Fruit fly (Drosophila melanogaster): ENCODE measurements around the gene CG6985.

The CG6985 gene

dm6 chr3R:22751698-22752097, 10.7 kb downstream of the CG6985 start (continued):
- TF ChIP-seq CG6654 (GFP tag; optimal IDR thresholded peaks at IDR 0.05) (no peak), Hr78 (GFP tag; optimal IDR thresholded peaks at IDR 0.05) (peak in 1 of 2 experiments; percentile 80), Hsf (GFP tag; optimal IDR thresholded peaks at IDR 0.05) (no peak), CG8388 (GFP tag; optimal IDR thresholded peaks at IDR 0.05) (no peak), CG17359 (tag; optimal IDR thresholded peaks at IDR 0.05) (no peak), CG6175 (GFP tag; IDR thresholded peaks at IDR 0.05) (no peak), pita (GFP tag; optimal IDR thresholded peaks at IDR 0.05) (no peak), CG30020 (tag; optimal IDR thresholded peaks at IDR 0.05) (no peak), jumu (GFP tag; optimal IDR thresholded peaks at IDR 0.05) (no peak), Bteb2 (GFP tag; optimal IDR thresholded peaks at IDR 0.05) (no peak), Atf3 (GFP tag; optimal IDR thresholded peaks at IDR 0.05) (no peak), Optix (GFP tag; IDR thresholded peaks at IDR 0.05) (no peak), B-H2 (GFP tag; optimal IDR thresholded peaks at IDR 0.05) (no peak), CG4707 (GFP tag; optimal IDR thresholded peaks at IDR 0.05) (no peak), p53 (GFP tag; optimal IDR thresholded peaks at IDR 0.05) (no peak), NK7.1 (GFP tag; optimal IDR thresholded peaks at IDR 0.05) (no peak), pros (GFP tag; optimal IDR thresholded peaks at IDR 0.05) (no peak), CkIIα-i1 (GFP tag; IDR thresholded peaks at IDR 0.05) (no peak), crol (GFP tag; IDR thresholded peaks at IDR 0.05) (peak; percentile 62), CG10147 (GFP tag; optimal IDR thresholded peaks at IDR 0.05) (no peak), corto (GFP tag; optimal IDR thresholded peaks at IDR 0.05) (no peak), CG34376 (GFP tag; optimal IDR thresholded peaks at IDR 0.05) (no peak), exex (tag; optimal IDR thresholded peaks at IDR 0.05) (no peak), Xrp1 (GFP tag; IDR thresholded peaks at IDR 0.05) (no peak), MESR4 (GFP tag; optimal IDR thresholded peaks at IDR 0.05) (no peak), Atf-2 (GFP tag; optimal IDR thresholded peaks at IDR 0.05) (no peak), cato (GFP tag; optimal IDR thresholded peaks at IDR 0.05; ENCODE audit: borderline replicate concordance) (no peak)

- TF ChIP-seq Rx (GFP tag; IDR thresholded peaks at IDR 0.05), result no peak
- TF ChIP-seq grn (GFP tag; optimal IDR thresholded peaks at IDR 0.05), result no peak
- TF ChIP-seq sens (GFP tag), result peak; percentile 37
- no peak for TF ChIP-seq Neu2 (GFP tag; optimal IDR thresholded peaks at IDR 0.05; ENCODE audit: borderline replicate concordance)
- no peak for TF ChIP-seq cad (GFP tag; optimal IDR thresholded peaks at IDR 0.05)
- no peak for TF ChIP-seq tin (GFP tag; optimal IDR thresholded peaks at IDR 0.05)
- 0 out of 3 replicates have a peak, but pooled peaks have one; percentile 9 for TF ChIP-seq ci (GFP tag; IDR thresholded peaks at IDR 0.05)
- no peak for TF ChIP-seq CG7987 (GFP tag; optimal IDR thresholded peaks at IDR 0.05)
- no peak for TF ChIP-seq pan (optimal IDR thresholded peaks at IDR 0.05)
- no peak for TF ChIP-seq pan (GFP tag; optimal IDR thresholded peaks at IDR 0.05 in 1 of 2, IDR thresholded peaks at IDR 0.05 in 1 of 2)
- no peak for TF ChIP-seq Blimp-1 (GFP tag; optimal IDR thresholded peaks at IDR 0.05)
- TF ChIP-seq CG14710 (tag; optimal IDR thresholded peaks at IDR 0.05), result no peak
- TF ChIP-seq Dek (tag; optimal IDR thresholded peaks at IDR 0.05), result no peak
- peak; percentile 11 for TF ChIP-seq Deaf1 (tag; optimal IDR thresholded peaks at IDR 0.05)
- no peak for TF ChIP-seq tio (GFP tag; optimal IDR thresholded peaks at IDR 0.05)
- no peak for TF ChIP-seq Nf-YC (tag; optimal IDR thresholded peaks at IDR 0.05)
- TF ChIP-seq Ssrp (tag; optimal IDR thresholded peaks at IDR 0.05), result no peak
- no peak for TF ChIP-seq Atf3 (GFP tag; optimal IDR thresholded peaks at IDR 0.05)
- no peak for TF ChIP-seq Gug (GFP tag; IDR thresholded peaks at IDR 0.05)
- TF ChIP-seq onecut (GFP tag; IDR thresholded peaks at IDR 0.05), result 0 out of 2 replicates have a peak, but pooled peaks have one; percentile 28
- TF ChIP-seq row (GFP tag; IDR thresholded peaks at IDR 0.05), result peak; percentile 27; the same call in 1 of the 3 replicates
- no peak for TF ChIP-seq CG13123 (GFP tag; optimal IDR thresholded peaks at IDR 0.05)
- no peak for TF ChIP-seq NC2β (GFP tag; optimal IDR thresholded peaks at IDR 0.05)
- TF ChIP-seq dm (GFP tag; optimal IDR thresholded peaks at IDR 0.05), result no peak
- no peak for TF ChIP-seq CG4730 (GFP tag; IDR thresholded peaks at IDR 0.05)
- peak; percentile 73 for TF ChIP-seq CG7928 (GFP tag; optimal IDR thresholded peaks at IDR 0.05)
- TF ChIP-seq unc-4 (GFP tag; IDR thresholded peaks at IDR 0.05; ENCODE audit: partially characterized antibody), result no peak
These were observed 12.0 kb downstream of the CG6985 start for dm6 chr3R:22752929-22753328.
